Worm (Caenorhabditis elegans): ENCODE results near the gene F36H5.17.

DNA sequence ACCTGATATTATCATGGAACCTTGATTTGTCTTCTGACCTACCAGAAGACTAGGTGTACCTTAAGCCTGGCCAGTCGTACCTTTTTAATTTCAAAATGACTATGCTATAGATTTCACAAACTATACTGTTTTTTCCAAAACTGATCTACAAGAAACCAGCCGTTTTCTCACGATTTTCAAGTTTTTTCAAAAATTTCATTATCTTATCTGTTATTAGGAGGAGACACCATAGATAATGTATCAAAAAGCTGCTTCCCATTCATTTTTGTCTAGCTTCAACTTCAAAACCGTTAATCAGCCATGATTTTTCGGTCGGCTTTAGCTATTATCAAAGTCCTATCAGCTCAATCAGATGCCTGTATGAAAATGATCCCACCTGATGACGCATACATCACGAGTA, 13.4 kb downstream of the F36H5.17 start, which contains the start of gene F36H5.12:
- TF ChIP-seq unc-62 (GFP tag; optimal IDR thresholded peaks at IDR 0.05) (no peak), mab-5 (tag; optimal IDR thresholded peaks at IDR 0.05) (no peak), lsy-2 (tag; optimal IDR thresholded peaks at IDR 0.05) (no peak), snpc-4 (tag; optimal IDR thresholded peaks at IDR 0.05) (no peak), elt-3 (tag; optimal IDR thresholded peaks at IDR 0.05) (no peak), blmp-1 (tag; optimal IDR thresholded peaks at IDR 0.05) (no peak), flh-1 (GFP tag; optimal IDR thresholded peaks at IDR 0.05) (no peak), lin-13 (tag; optimal IDR thresholded peaks at IDR 0.05) (no peak), unc-39 (tag; optimal IDR thresholded peaks at IDR 0.05) (no peak), zip-8 (tag; optimal IDR thresholded peaks at IDR 0.05) (no peak)

All from whole organism, mixed stage, embryonic.